Worm (Caenorhabditis elegans): ENCODE data around the gene F29A7.3.

F29A7.3 gene

ce11 chrII:2752999-2753398, at the start of gene F29A7.3:
Gene F29A7.3 (plus strand): TSS chrII:2753299.
- no peak for TF ChIP-seq elt-1 (tag; optimal IDR thresholded peaks at IDR 0.05)
- TF ChIP-seq nhr-10 (tag; optimal IDR thresholded peaks at IDR 0.05): no peak
- no peak for TF ChIP-seq nhr-21 (tag; optimal IDR thresholded peaks at IDR 0.05)
- no peak for TF ChIP-seq skn-1 (tag; optimal IDR thresholded peaks at IDR 0.05)

ce11 chrII:2705200-2705599, 47.9 kb upstream of the F29A7.3 start, which contains the start of gene srh-128:
Gene srh-128 (minus strand): TSS chrII:2705300.
- no peak for TF ChIP-seq blmp-1 (tag; optimal IDR thresholded peaks at IDR 0.05; ENCODE audit: insufficient read depth)

- TF ChIP-seq unc-55 (GFP tag; optimal IDR thresholded peaks at IDR 0.05) (peak; percentile 48), C34F6.9 (tag; optimal IDR thresholded peaks at IDR 0.05) (peak; percentile 13), blmp-1 (tag; optimal IDR thresholded peaks at IDR 0.05; ENCODE audit: insufficient read depth) (no peak), nhr-129 (tag; optimal IDR thresholded peaks at IDR 0.05) (peak; percentile 45), sma-9 (GFP tag; optimal IDR thresholded peaks at IDR 0.05) (peak; percentile 37), sma-9 (tag; optimal IDR thresholded peaks at IDR 0.05) (no peak), sma-3 (GFP tag; optimal IDR thresholded peaks at IDR 0.05) (no peak)
Measured at ce11 chrII:2707872-2708271, 45.2 kb upstream of the F29A7.3 start, which contains the start of gene Y47G7B.2. Gene Y47G7B.2 (minus strand): TSS chrII:2708014.

- TF ChIP-seq blmp-1 (tag; optimal IDR thresholded peaks at IDR 0.05; ENCODE audit: insufficient read depth): no peak
- TF ChIP-seq nhr-129 (tag; optimal IDR thresholded peaks at IDR 0.05): no peak
- TF ChIP-seq nhr-25 (tag; optimal IDR thresholded peaks at IDR 0.05): no peak
- TF ChIP-seq dmd-4 (tag; optimal IDR thresholded peaks at IDR 0.05): no peak
- no peak for TF ChIP-seq nhr-11 (tag; optimal IDR thresholded peaks at IDR 0.05)
- no peak for TF ChIP-seq gmeb-1 (tag; optimal IDR thresholded peaks at IDR 0.05)
- TF ChIP-seq nhr-12 (tag; optimal IDR thresholded peaks at IDR 0.05): no peak
Measured at ce11 chrII:2709942-2710341, 43.2 kb upstream of the F29A7.3 start, which contains the start of gene T05A8.1. Gene T05A8.1 (minus strand): TSS chrII:2710042.

ce11 chrII:2710919-2711318, 42.2 kb upstream of the F29A7.3 start, which contains the start of gene T05A8.2:
Gene T05A8.2 (minus strand): TSS chrII:2711019.
- TF ChIP-seq C34F6.9 (tag; optimal IDR thresholded peaks at IDR 0.05) (no peak), skn-1 (tag; optimal IDR thresholded peaks at IDR 0.05) (no peak), elt-3 (tag; optimal IDR thresholded peaks at IDR 0.05) (no peak), mab-5 (tag; optimal IDR thresholded peaks at IDR 0.05) (no peak), zag-1 (tag; optimal IDR thresholded peaks at IDR 0.05) (no peak), mdl-1 (tag; optimal IDR thresholded peaks at IDR 0.05) (no peak), ztf-1 (GFP tag; conservative IDR thresholded peaks at IDR 0.05) (no peak), lsy-2 (tag; optimal IDR thresholded peaks at IDR 0.05) (no peak), F13H6.1 (tag; optimal IDR thresholded peaks at IDR 0.05) (no peak), fos-1 (tag; optimal IDR thresholded peaks at IDR 0.05) (no peak), ceh-82 (tag; optimal IDR thresholded peaks at IDR 0.05) (no peak), gmeb-1 (tag; optimal IDR thresholded peaks at IDR 0.05) (no peak), mbf-1 (tag; optimal IDR thresholded peaks at IDR 0.05) (no peak), nhr-21 (tag; optimal IDR thresholded peaks at IDR 0.05) (no peak), nhr-237 (tag; optimal IDR thresholded peaks at IDR 0.05) (no peak), unc-55 (GFP tag; optimal IDR thresholded peaks at IDR 0.05) (no peak), Y55F3AM.14 (GFP tag; optimal IDR thresholded peaks at IDR 0.05) (no peak), egl-27 (tag; optimal IDR thresholded peaks at IDR 0.05) (no peak), nhr-77 (tag; optimal IDR thresholded peaks at IDR 0.05) (no peak), ztf-4 (tag; optimal IDR thresholded peaks at IDR 0.05) (no peak)

ce11 chrII:2717335-2717734, 35.8 kb upstream of the F29A7.3 start, which contains the start of gene T05A8.3:
Gene T05A8.3 (minus strand): TSS chrII:2717435.
- TF ChIP-seq nhr-129 (tag; optimal IDR thresholded peaks at IDR 0.05) (no peak), egl-27 (tag; optimal IDR thresholded peaks at IDR 0.05) (no peak), crh-2 (tag; optimal IDR thresholded peaks at IDR 0.05) (no peak), F13H6.1 (tag; optimal IDR thresholded peaks at IDR 0.05) (no peak), alr-1 (tag; optimal IDR thresholded peaks at IDR 0.05) (no peak), nhr-12 (tag; optimal IDR thresholded peaks at IDR 0.05) (no peak), snpc-4 (tag; optimal IDR thresholded peaks at IDR 0.05) (no peak), R02D3.7 (tag; optimal IDR thresholded peaks at IDR 0.05) (no peak)

All from whole organism, L2 larva.